Worm (Caenorhabditis elegans): ENCODE data around the gene R57.2.
"Not testable (repeated sequence)": the region's sequence is repeated elsewhere in the genome, so short reads cannot be mapped to it uniquely, and the experiment has no call there.

- TF ChIP-seq lsy-12 (tag; optimal IDR thresholded peaks at IDR 0.05); lin-15B (tag; optimal IDR thresholded peaks at IDR 0.05); unc-62 (GFP tag; optimal IDR thresholded peaks at IDR 0.05); ama-1 (optimal IDR thresholded peaks at IDR 0.05); pqm-1 (tag; optimal IDR thresholded peaks at IDR 0.05); snpc-4 (tag; optimal IDR thresholded peaks at IDR 0.05); ztf-4 (tag; optimal IDR thresholded peaks at IDR 0.05); nhr-77 (tag; optimal IDR thresholded peaks at IDR 0.05); pha-4 (tag; optimal IDR thresholded peaks at IDR 0.05); skn-1 (tag; optimal IDR thresholded peaks at IDR 0.05); zag-1 (tag; optimal IDR thresholded peaks at IDR 0.05); nhr-76 (tag; optimal IDR thresholded peaks at IDR 0.05); ceh-16 (tag; optimal IDR thresholded peaks at IDR 0.05): not testable (repeated sequence)
These were observed 23.1 kb upstream of the R57.2 start, which contains the start of gene Y108F1.5 for ce11 chrX:273912-274311.

All from whole organism, L3 larva.